Worm (Caenorhabditis elegans) whole organism, L2 larva: Measurements from ENCODE around the gene T12A7.6.

Source experiments
- sem-4 ChIP-seq: fragments of 150-350 bp; optimal IDR thresholded peaks from 2 replicates; lab custom pipeline; 2014; ENCODE audit warnings: missing biosample characterization, missing genetic modification reagents, missing genetic modification characterization
- unc-39 ChIP-seq: fragments of 150-350 bp; optimal IDR thresholded peaks from 2 replicates; lab custom pipeline; 2014; ENCODE audit warnings: missing biosample characterization, missing genetic modification characterization

DNA sequence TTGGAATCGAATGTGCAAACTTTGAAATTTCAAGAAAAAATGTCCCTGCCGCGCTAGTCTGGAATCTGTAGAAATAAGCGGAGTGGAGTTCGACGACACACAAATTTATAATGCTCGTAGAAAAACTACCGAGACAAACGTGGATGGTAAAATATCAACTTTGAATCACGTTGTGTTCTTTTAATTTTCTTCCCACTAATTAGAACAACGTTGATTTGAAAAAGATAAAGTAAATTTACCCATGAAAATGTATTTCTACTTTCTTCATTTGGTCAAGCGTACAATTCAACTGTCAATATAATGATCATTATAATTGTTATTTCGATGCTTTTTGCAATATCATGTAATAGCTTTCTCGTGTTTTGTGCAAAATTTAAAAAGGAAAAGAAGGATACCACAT, 6.6 kb upstream of the T12A7.6 start, which contains the start of gene K01A6.5:
- TF ChIP-seq sem-4 (tag; lab: Kevin White, UChicago) (no peak), unc-39 (tag; lab: Kevin White, UChicago) (no peak)
